Worm (Caenorhabditis elegans): Measurements from ENCODE around the gene T24C2.3.

DNA sequence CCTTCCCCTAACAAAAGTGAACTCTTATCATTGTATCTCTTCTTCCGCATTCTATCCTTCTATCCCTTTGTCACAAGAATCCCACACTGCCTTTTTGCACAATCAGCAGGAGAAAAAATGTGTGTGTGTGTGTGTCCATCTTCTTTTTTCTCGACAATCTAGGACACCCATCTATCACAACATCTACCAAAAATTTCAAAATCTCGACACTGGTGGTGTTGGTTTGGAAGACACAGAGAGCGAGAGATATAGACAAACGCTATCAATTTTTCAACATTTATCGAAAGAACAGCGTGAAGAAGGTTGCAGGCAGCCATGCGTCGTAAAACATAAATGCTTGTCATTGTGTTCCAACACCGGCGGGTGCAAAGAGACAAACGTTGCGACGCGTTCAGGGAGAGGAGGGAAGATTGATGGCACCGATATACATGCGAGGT lies 34.5 kb upstream of the T24C2.3 start:
- TF ChIP-seq F33H1.4 (GFP tag; IDR thresholded peaks at IDR 0.05) (no peak), madf-10 (tag; optimal IDR thresholded peaks at IDR 0.05) (no peak), unc-62 (GFP tag; optimal IDR thresholded peaks at IDR 0.05) (no peak), lsy-27 (tag; optimal IDR thresholded peaks at IDR 0.05; ENCODE audit: borderline replicate concordance, insufficient read depth) (no peak), repo-1 (tag; optimal IDR thresholded peaks at IDR 0.05) (no peak), somi-1 (GFP tag; optimal IDR thresholded peaks at IDR 0.05) (peak; percentile 39), nhr-120 (GFP tag; IDR thresholded peaks at IDR 0.05) (no peak), Y67H2A.10 (GFP tag; conservative IDR thresholded peaks at IDR 0.05) (no peak), let-607 (tag; optimal IDR thresholded peaks at IDR 0.05) (no peak), attf-6 (GFP tag; IDR thresholded peaks at IDR 0.05) (no peak), nhr-80 (tag; optimal IDR thresholded peaks at IDR 0.05) (peak; percentile 15), B0261.1 (tag; optimal IDR thresholded peaks at IDR 0.05) (no peak)

Data from whole organism, young adult.